Fruit fly (Drosophila melanogaster) whole organism, embryonic: ENCODE measurements around the gene CG9008.
A peak's percentile ranks its signal among the peaks of the same experiment; 100 is the strongest.

Experiments
- Antp ChIP-seq: fragments of 200-800 bp; sonication (Bioruptor generic); optimal IDR thresholded peaks from 3 replicates; lab custom pipeline; 2016; ENCODE audit warnings: missing biosample characterization, missing genetic modification characterization
- Atf-2 ChIP-seq: fragments of 200-800 bp; sonication (Bioruptor generic); optimal IDR thresholded peaks from 2 replicates; lab custom pipeline; 2016; ENCODE audit warnings: missing biosample characterization, missing genetic modification characterization
- CG11085 ChIP-seq: fragments of 200-800 bp; sonication (Bioruptor generic); IDR thresholded peaks from 2 replicates; pipeline ENCODE4 v1.3.6; 2022; ENCODE audit warnings: missing biosample characterization, missing genetic modification characterization
- CG11398 ChIP-seq: fragments of 200-800 bp; sonication (Bioruptor generic); optimal IDR thresholded peaks from 2 replicates; lab custom pipeline; 2016; ENCODE audit warnings: missing biosample characterization, missing genetic modification characterization
- CG11504 ChIP-seq: fragments of 200-800 bp; sonication (Bioruptor generic); optimal IDR thresholded peaks from 3 replicates; lab custom pipeline; 2019; ENCODE audit warnings: missing biosample characterization, mild to moderate bottlenecking, missing genetic modification characterization, moderate library complexity
- CG12155 ChIP-seq: fragments of 200-800 bp; sonication (Bioruptor generic); optimal IDR thresholded peaks from 3 replicates; lab custom pipeline; 2016; ENCODE audit warnings: missing biosample characterization, missing genetic modification characterization
- CG12744 ChIP-seq: fragments of 200-800 bp; sonication (Bioruptor generic); optimal IDR thresholded peaks from 2 replicates; lab custom pipeline; 2016; ENCODE audit warnings: missing biosample characterization, missing genetic modification characterization
- CG1647 ChIP-seq: fragments of 200-800 bp; sonication (Bioruptor generic); optimal IDR thresholded peaks from 3 replicates; lab custom pipeline; 2016; ENCODE audit warnings: missing biosample characterization, missing genetic modification characterization
- CG16813 ChIP-seq: fragments of 200-800 bp; sonication (Bioruptor generic); IDR thresholded peaks from 3 replicates; pipeline ENCODE4 v1.3.6; 2022; ENCODE audit warnings: missing biosample characterization, missing genetic modification characterization; ENCODE audit not compliant: partially characterized antibody
- CG17186 ChIP-seq: fragments of 200-800 bp; sonication (Bioruptor generic); optimal IDR thresholded peaks from 3 replicates; lab custom pipeline; 2017; ENCODE audit warnings: missing biosample characterization, missing genetic modification reagents, missing genetic modification characterization
- CG18011 ChIP-seq: fragments of 200-800 bp; sonication (Bioruptor generic); optimal IDR thresholded peaks from 2 replicates; lab custom pipeline; 2017; ENCODE audit warnings: missing biosample characterization, missing genetic modification characterization, mild to moderate bottlenecking, moderate library complexity, missing genotype
- CG2202 ChIP-seq: fragments of 200-800 bp; sonication (Bioruptor generic); optimal IDR thresholded peaks from 2 replicates; lab custom pipeline; 2018; ENCODE audit warnings: missing biosample characterization, mild to moderate bottlenecking, missing genetic modification characterization
- CG30403 ChIP-seq: fragments of 200-800 bp; sonication (Bioruptor generic); optimal IDR thresholded peaks from 3 replicates; lab custom pipeline; 2016; ENCODE audit warnings: missing biosample characterization, missing genetic modification characterization
- CG31388 ChIP-seq: fragments of 200-800 bp; sonication (Bioruptor generic); optimal IDR thresholded peaks from 2 replicates; lab custom pipeline; 2016; ENCODE audit warnings: missing biosample characterization, missing genetic modification characterization
- CG32767 ChIP-seq: fragments of 200-800 bp; sonication (Bioruptor generic); IDR thresholded peaks from 2 replicates; pipeline ENCODE4 v1.3.6; 2022; ENCODE audit warnings: missing biosample characterization, missing genetic modification characterization
- CG4707 ChIP-seq: fragments of 200-800 bp; sonication (Bioruptor generic); optimal IDR thresholded peaks from 2 replicates; lab custom pipeline; 2018; ENCODE audit warnings: missing biosample characterization, mild to moderate bottlenecking, missing genetic modification characterization, moderate library complexity
- CG6689 ChIP-seq: fragments of 200-800 bp; sonication (Bioruptor generic); IDR thresholded peaks from 2 replicates; pipeline ENCODE4 v1.3.6; 2022; ENCODE audit warnings: missing biosample characterization, missing genetic modification characterization
- CG8924 ChIP-seq: fragments of 200-800 bp; optimal IDR thresholded peaks from 3 replicates; lab custom pipeline; 2019; ENCODE audit warnings: missing biosample characterization, mild to moderate bottlenecking, missing genetic modification characterization, moderate library complexity
- CG9817 ChIP-seq: fragments of 200-800 bp; sonication (Bioruptor generic); optimal IDR thresholded peaks from 2 replicates; lab custom pipeline; 2018; ENCODE audit warnings: missing biosample characterization, mild to moderate bottlenecking, missing genetic modification characterization, moderate library complexity
- Doc2 ChIP-seq: fragments of 200-800 bp; sonication (Bioruptor generic); IDR thresholded peaks from 2 replicates; pipeline ENCODE4 v1.3.6; 2022; ENCODE audit warnings: missing biosample characterization, missing genetic modification characterization
- Fer1 ChIP-seq: fragments of 200-800 bp; sonication (Bioruptor generic); optimal IDR thresholded peaks from 2 replicates; lab custom pipeline; 2017; ENCODE audit warnings: missing biosample characterization, mild to moderate bottlenecking, missing genetic modification characterization
- Gsc ChIP-seq: fragments of 200-800 bp; sonication (Bioruptor generic); IDR thresholded peaks from 2 replicates; pipeline ENCODE4 v1.3.6; 2022; ENCODE audit warnings: missing biosample characterization, missing genetic modification characterization
- HLH4C ChIP-seq: fragments of 200-800 bp; sonication (Bioruptor generic); IDR thresholded peaks from 3 replicates; pipeline ENCODE4 v1.3.6; 2022; ENCODE audit warnings: missing biosample characterization, missing genetic modification characterization; ENCODE audit not compliant: partially characterized antibody
- Hr39 ChIP-seq: fragments of >200 bp; optimal IDR thresholded peaks from 2 replicates; lab custom pipeline; 2017
- Nf-YB ChIP-seq: fragments of 200-800 bp; sonication (Bioruptor generic); optimal IDR thresholded peaks from 3 replicates; lab custom pipeline; 2019; ENCODE audit warnings: missing biosample characterization, mild to moderate bottlenecking, missing genetic modification characterization, moderate library complexity
- Oli ChIP-seq: fragments of 200-800 bp; sonication (Bioruptor generic); optimal IDR thresholded peaks from 2 replicates; lab custom pipeline; 2018; ENCODE audit warnings: missing biosample characterization, mild to moderate bottlenecking, missing genetic modification characterization, moderate library complexity
- Sox100B ChIP-seq: fragments of 200-800 bp; sonication (Bioruptor generic); optimal IDR thresholded peaks from 3 replicates; lab custom pipeline; 2018; ENCODE audit warnings: missing biosample characterization, mild to moderate bottlenecking, missing genetic modification characterization
- ac ChIP-seq: fragments of 200-800 bp; sonication (Bioruptor generic); optimal IDR thresholded peaks from 3 replicates; lab custom pipeline; 2017; ENCODE audit warnings: missing biosample characterization, mild to moderate bottlenecking, missing genetic modification characterization
- ato ChIP-seq: fragments of 200-800 bp; sonication (Bioruptor generic); IDR thresholded peaks from 2 replicates; pipeline ENCODE4 v1.3.6; 2022; ENCODE audit warnings: missing biosample characterization, missing genetic modification characterization; ENCODE audit not compliant: partially characterized antibody
- cad ChIP-seq: fragments of >200 bp; optimal IDR thresholded peaks from 2 replicates; lab custom pipeline; 2017; ENCODE audit warnings: missing biosample characterization, missing genetic modification characterization
- cas ChIP-seq: fragments of 200-800 bp; sonication (Bioruptor generic); IDR thresholded peaks from 2 replicates; pipeline ENCODE4 v1.3.6; 2022; ENCODE audit warnings: missing biosample characterization, missing genetic modification characterization
- chn ChIP-seq: fragments of 200-800 bp; sonication (Bioruptor generic); optimal IDR thresholded peaks from 2 replicates; lab custom pipeline; 2016; ENCODE audit warnings: missing biosample characterization, missing genetic modification characterization
- ci ChIP-seq: fragments of 200-800 bp; sonication (Bioruptor generic); IDR thresholded peaks from 3 replicates; pipeline ENCODE4 v1.3.6; 2022; ENCODE audit warnings: missing biosample characterization, missing genetic modification characterization
- da ChIP-seq: fragments of 200-800 bp; sonication (Bioruptor generic); optimal IDR thresholded peaks from 2 replicates; lab custom pipeline; 2016; ENCODE audit warnings: missing biosample characterization, missing genetic modification characterization
- dm ChIP-seq: fragments of 200-800 bp; sonication (Bioruptor generic); optimal IDR thresholded peaks from 3 replicates; lab custom pipeline; 2016; ENCODE audit warnings: missing biosample characterization, missing genetic modification characterization
- exex ChIP-seq: fragments of 200-800 bp; sonication (Bioruptor generic); optimal IDR thresholded peaks from 4 replicates; lab custom pipeline; 2018; ENCODE audit warnings: missing biosample characterization, mild to moderate bottlenecking, missing genetic modification characterization, moderate library complexity
- fd64A ChIP-seq: fragments of 200-800 bp; sonication (Bioruptor generic); optimal IDR thresholded peaks from 3 replicates; lab custom pipeline; 2018; ENCODE audit warnings: missing biosample characterization, mild to moderate bottlenecking, missing genetic modification characterization
- grau ChIP-seq: fragments of 200-800 bp; optimal IDR thresholded peaks from 3 replicates; lab custom pipeline; 2019; ENCODE audit warnings: missing biosample characterization, mild to moderate bottlenecking, missing genetic modification characterization, moderate library complexity
- ham ChIP-seq: fragments of 200-800 bp; sonication (Bioruptor generic); IDR thresholded peaks from 2 replicates; pipeline ENCODE4 v1.3.6; 2022; ENCODE audit warnings: missing biosample characterization, missing genetic modification characterization
- hbn ChIP-seq: fragments of 200-800 bp; sonication (Bioruptor generic); IDR thresholded peaks from 2 replicates; pipeline ENCODE4 v1.3.6; 2022; ENCODE audit warnings: missing biosample characterization, missing genetic modification characterization; ENCODE audit not compliant: partially characterized antibody
- insv ChIP-seq, 2 experiments: fragments of 200-800 bp; sonication (Bioruptor generic); optimal IDR thresholded peaks; 3 replicates each; lab custom pipeline; 2016 to 2018; ENCODE audit warnings: missing biosample characterization in 2 of 2, missing genetic modification characterization in 2 of 2
- kni ChIP-seq: fragments of 200-800 bp; sonication (Bioruptor generic); optimal IDR thresholded peaks from 3 replicates; lab custom pipeline; 2017; ENCODE audit warnings: mild to moderate bottlenecking, missing biosample characterization, missing genetic modification reagents, missing genetic modification characterization
- lab ChIP-seq: fragments of 200-800 bp; sonication (Bioruptor generic); optimal IDR thresholded peaks from 3 replicates; lab custom pipeline; 2017; ENCODE audit warnings: missing biosample characterization, missing genetic modification characterization, mild to moderate bottlenecking, moderate library complexity, missing genetic modification reagents
- lilli ChIP-seq: fragments of 200-800 bp; sonication (Bioruptor generic); optimal IDR thresholded peaks from 3 replicates; lab custom pipeline; 2016; ENCODE audit warnings: missing biosample characterization, missing genetic modification characterization
- luna ChIP-seq: fragments of 200-800 bp; sonication (Bioruptor generic); optimal IDR thresholded peaks from 2 replicates; lab custom pipeline; 2016; ENCODE audit warnings: missing biosample characterization, missing genetic modification characterization
- otp ChIP-seq: fragments of 200-800 bp; sonication (Bioruptor generic); IDR thresholded peaks from 3 replicates; pipeline ENCODE4, ENCODE4 v1.3.6; 2022; ENCODE audit warnings: missing biosample characterization, missing genetic modification characterization
- ro ChIP-seq: fragments of 200-800 bp; sonication (Bioruptor generic); IDR thresholded peaks from 2 replicates; pipeline ENCODE4 v1.3.6; 2022; ENCODE audit warnings: missing biosample characterization, missing genetic modification characterization
- sd ChIP-seq: fragments of 200-800 bp; sonication (Bioruptor generic); optimal IDR thresholded peaks from 3 replicates; lab custom pipeline; 2018; ENCODE audit warnings: missing biosample characterization, mild to moderate bottlenecking, missing genetic modification characterization, moderate library complexity
- sisA ChIP-seq: fragments of 200-800 bp; sonication (Bioruptor generic); IDR thresholded peaks from 2 replicates; pipeline ENCODE4 v1.3.6; 2022; ENCODE audit warnings: missing biosample characterization, missing genetic modification characterization
- sob ChIP-seq: fragments of 200-800 bp; sonication (Bioruptor generic); IDR thresholded peaks from 2 replicates; pipeline ENCODE4 v1.3.6; 2022; ENCODE audit warnings: missing biosample characterization, missing genetic modification characterization
- sqz ChIP-seq: fragments of 200-800 bp; sonication (Bioruptor generic); optimal IDR thresholded peaks from 3 replicates; lab custom pipeline; 2018; ENCODE audit warnings: missing biosample characterization, mild to moderate bottlenecking, missing genetic modification characterization
- yki ChIP-seq: fragments of >200 bp; optimal IDR thresholded peaks from 3 replicates; lab custom pipeline; 2018

CG9008 gene

DNA sequence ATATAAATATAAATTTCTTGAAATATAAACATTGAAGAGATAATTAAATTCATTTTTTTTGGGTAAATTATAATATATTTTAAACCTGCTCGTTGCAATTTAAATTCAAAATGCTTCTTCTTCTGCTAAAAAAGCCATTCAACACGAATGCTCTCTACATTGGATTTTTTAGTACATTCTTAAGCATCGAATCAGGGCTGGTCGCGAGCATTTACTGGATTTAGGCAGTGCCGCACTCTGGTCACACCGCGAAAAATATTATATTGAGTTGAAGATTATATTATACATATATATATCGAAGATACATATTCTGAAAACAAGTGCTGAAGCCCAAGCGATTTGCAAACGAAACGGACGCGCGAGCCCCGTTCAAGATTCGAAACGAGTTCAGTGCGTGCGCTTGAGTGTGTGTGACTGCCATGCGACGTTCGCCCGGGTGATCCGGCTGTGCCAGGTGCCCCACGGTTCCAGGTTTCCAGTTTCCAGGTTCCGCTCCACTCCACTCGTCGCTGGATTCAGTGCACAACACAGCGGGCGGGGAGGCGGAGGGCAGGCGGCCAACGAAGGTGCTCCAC lies 33.7 kb upstream of the CG9008 start, which contains the start of gene Sos (continued):
- no peak for TF ChIP-seq dm (GFP tag; lab: Kevin White, UChicago)
- no peak for TF ChIP-seq luna (GFP tag; lab: Kevin White, UChicago)
- no peak for TF ChIP-seq CG4707 (GFP tag; lab: Kevin White, UChicago)
- no peak for TF ChIP-seq ato (GFP tag; lab: Robert Waterston, UW)
- TF ChIP-seq da: no peak
- no peak for TF ChIP-seq Gsc (GFP tag; lab: Robert Waterston, UW)
- no peak for TF ChIP-seq lilli (GFP tag; lab: Kevin White, UChicago)
- TF ChIP-seq CG12155 (GFP tag; lab: Kevin White, UChicago): peak; percentile 37
- no peak for TF ChIP-seq CG31388 (GFP tag; lab: Kevin White, UChicago)
- TF ChIP-seq sqz: no peak
- TF ChIP-seq yki (lab: Kevin White, UChicago): no peak
- TF ChIP-seq otp: no peak
- TF ChIP-seq CG2202 (tag; lab: Kevin White, UChicago): no peak
- TF ChIP-seq chn: no peak
- no peak for TF ChIP-seq CG12744 (GFP tag; lab: Kevin White, UChicago)
- TF ChIP-seq cad: no peak
- no peak for TF ChIP-seq cas (GFP tag; lab: Robert Waterston, UW)
- peak; percentile 9 for TF ChIP-seq CG17186 (GFP tag; lab: Kevin White, UChicago)
- TF ChIP-seq HLH4C: no peak
- no peak for TF ChIP-seq Oli (tag; lab: Kevin White, UChicago)
- no peak for TF ChIP-seq Nf-YB (GFP tag; lab: Kevin White, UChicago)
- TF ChIP-seq CG1647 (GFP tag; lab: Kevin White, UChicago): no peak
- TF ChIP-seq Antp (GFP tag; lab: Kevin White, UChicago): no peak
- no peak for TF ChIP-seq exex (tag; lab: Kevin White, UChicago)
- no peak for TF ChIP-seq insv (GFP tag; optimal IDR thresholded peaks at IDR 0.05; lab: Kevin White, UChicago)
- no peak for TF ChIP-seq Fer1 (GFP tag; lab: Kevin White, UChicago)
- TF ChIP-seq CG30403 (GFP tag; lab: Kevin White, UChicago): no peak
- TF ChIP-seq ro: no peak
- TF ChIP-seq sob: no peak
- no peak for TF ChIP-seq ci
- TF ChIP-seq CG6689 (GFP tag; lab: Robert Waterston, UW): no peak
- TF ChIP-seq kni: no peak
- no peak for TF ChIP-seq Sox100B (GFP tag; lab: Kevin White, UChicago)
- no peak for TF ChIP-seq sd (tag; lab: Kevin White, UChicago)
- TF ChIP-seq CG32767 (GFP tag; lab: Robert Waterston, UW): 0 out of 2 replicates have a peak, but pooled peaks have one; percentile 14
- no peak for TF ChIP-seq Hr39 (lab: Kevin White, UChicago)
- no peak for TF ChIP-seq Doc2 (GFP tag; lab: Robert Waterston, UW)
- TF ChIP-seq Atf-2 (GFP tag; lab: Kevin White, UChicago): no peak
- no peak for TF ChIP-seq lab (GFP tag; lab: Kevin White, UChicago)
- TF ChIP-seq CG8924 (tag; lab: Kevin White, UChicago): no peak
- no peak for TF ChIP-seq CG18011 (GFP tag; lab: Kevin White, UChicago)
- no peak for TF ChIP-seq fd64A (GFP tag; lab: Kevin White, UChicago)
- no peak for TF ChIP-seq CG16813 (GFP tag; lab: Robert Waterston, UW)
- TF ChIP-seq sisA (GFP tag; lab: Robert Waterston, UW): no peak
- no peak for TF ChIP-seq ham (GFP tag; lab: Robert Waterston, UW)
- no peak for TF ChIP-seq CG9817 (tag; lab: Kevin White, UChicago)
- TF ChIP-seq grau: no peak
- no peak for TF ChIP-seq CG11398 (GFP tag; lab: Kevin White, UChicago)
- TF ChIP-seq CG11085: no peak
- no peak for TF ChIP-seq ac
- no peak for TF ChIP-seq CG11504 (tag; lab: Kevin White, UChicago)
- no peak for TF ChIP-seq hbn (GFP tag; lab: Robert Waterston, UW)
